Worm (Caenorhabditis elegans) whole organism, L4 larva: ENCODE data around the gene egrh-3.

Experiments
- F10B5.3 ChIP-seq: sonication (generic microtip); optimal IDR thresholded peaks from 2 replicates; lab custom pipeline; 2016; ENCODE audit warnings: mild to moderate bottlenecking, missing genetic modification characterization, missing compliant biosample characterization
- F26F4.8 ChIP-seq: fragments of 200-800 bp; sonication (Bioruptor generic); conservative IDR thresholded peaks from 2 replicates; pipeline ENCODE4 v1.3.6; 2022; ENCODE audit warnings: missing genetic modification characterization, missing compliant biosample characterization
- F44E2.7 ChIP-seq: fragments of 200-800 bp; sonication (Bioruptor generic); IDR thresholded peaks from 2 replicates; pipeline ENCODE4 v2.1.2; 2022; ENCODE audit warnings: missing genetic modification characterization, missing compliant biosample characterization
- T20F7.1 ChIP-seq: fragments of 200-800 bp; sonication (Bioruptor generic); optimal IDR thresholded peaks from 2 replicates; lab custom pipeline; 2018; ENCODE audit warnings: mild to moderate bottlenecking, missing genetic modification characterization, missing compliant biosample characterization
- T26A8.4 ChIP-seq: fragments of 200-800 bp; sonication (Bioruptor generic); IDR thresholded peaks from 2 replicates; pipeline ENCODE4 v1.3.6; 2022; ENCODE audit warnings: missing genetic modification characterization, missing compliant biosample characterization
- Y48G9A.11 ChIP-seq: fragments of 200-800 bp; sonication (Bioruptor generic); IDR thresholded peaks from 2 replicates; pipeline ENCODE4 v1.3.6; 2022; ENCODE audit warnings: missing genetic modification reagents, missing genetic modification characterization, missing compliant biosample characterization
- ZK337.2 ChIP-seq: fragments of 200-800 bp; sonication (Bioruptor generic); IDR thresholded peaks from 2 replicates; pipeline ENCODE4 v1.3.6; 2022; ENCODE audit warnings: missing genetic modification reagents, missing genetic modification characterization, missing compliant biosample characterization
- aha-1 ChIP-seq: fragments of 150-350 bp; peaks from one replicate; lab custom pipeline; 2014; ENCODE audit warnings: missing biosample characterization, missing genetic modification characterization
- attf-4 ChIP-seq: sonication (generic microtip); optimal IDR thresholded peaks from 3 replicates; lab custom pipeline; 2017; ENCODE audit warnings: missing biosample characterization, missing genetic modification characterization
- ceh-20 ChIP-seq: fragments of 200-800 bp; sonication (Bioruptor generic); IDR thresholded peaks from 2 replicates; pipeline ENCODE4 v1.3.6; 2022; ENCODE audit warnings: missing genetic modification reagents, missing genetic modification characterization, missing compliant biosample characterization
- ceh-32 ChIP-seq: sonication (generic microtip); optimal IDR thresholded peaks from 2 replicates; lab custom pipeline; 2016; ENCODE audit warnings: mild to moderate bottlenecking, missing genetic modification characterization, missing compliant biosample characterization; ENCODE audit not compliant: poor library complexity
- ceh-82 ChIP-seq: sonication (generic microtip); optimal IDR thresholded peaks from 2 replicates; lab custom pipeline; 2017; ENCODE audit warnings: missing biosample characterization, missing genetic modification characterization
- cey-2 ChIP-seq: sonication (generic microtip); optimal IDR thresholded peaks from 3 replicates; lab custom pipeline; 2017; ENCODE audit warnings: missing genetic modification characterization, mild to moderate bottlenecking, missing compliant biosample characterization, antibody characterized with exemption, borderline replicate concordance; ENCODE audit not compliant: insufficient read depth
- ctbp-1 ChIP-seq: fragments of 200-800 bp; sonication (Bioruptor generic); IDR thresholded peaks from 2 replicates; pipeline ENCODE4 v1.3.6; 2022; ENCODE audit warnings: missing genetic modification reagents, missing genetic modification characterization, missing compliant biosample characterization
- daf-12 ChIP-seq: fragments of 150-350 bp; optimal IDR thresholded peaks from 2 replicates; lab custom pipeline; 2014; ENCODE audit warnings: missing biosample characterization, missing genetic modification reagents, missing genetic modification characterization
- daf-8 ChIP-seq: fragments of 200-800 bp; sonication (Bioruptor generic); IDR thresholded peaks from 2 replicates; pipeline ENCODE4 v1.3.6; 2022; ENCODE audit warnings: missing genetic modification characterization, missing compliant biosample characterization
- dmd-6 ChIP-seq: fragments of 200-800 bp; sonication (Bioruptor generic); IDR thresholded peaks from 2 replicates; pipeline ENCODE4 v1.3.6; 2022; ENCODE audit warnings: missing genetic modification reagents, missing genetic modification characterization, missing compliant biosample characterization
- dmd-8 ChIP-seq: fragments of 200-800 bp; sonication (Bioruptor generic); IDR thresholded peaks from 2 replicates; pipeline ENCODE4 v1.3.6; 2022; ENCODE audit warnings: missing genetic modification characterization, missing compliant biosample characterization
- dpl-1 ChIP-seq: fragments of 150-350 bp; optimal IDR thresholded peaks from 2 replicates; lab custom pipeline; 2014; ENCODE audit warnings: missing biosample characterization, missing genetic modification reagents, missing genetic modification characterization
- duxl-1 ChIP-seq: sonication (generic microtip); optimal IDR thresholded peaks from 2 replicates; lab custom pipeline; 2016; ENCODE audit warnings: mild to moderate bottlenecking, missing genetic modification characterization, moderate library complexity, missing compliant biosample characterization; ENCODE audit not compliant: poor library complexity
- egl-27 ChIP-seq: sonication (generic microtip); optimal IDR thresholded peaks from 3 replicates; lab custom pipeline; 2017; ENCODE audit warnings: missing biosample characterization, missing genetic modification reagents, missing genetic modification characterization
- egl-43 ChIP-seq: fragments of 200-800 bp; sonication (Bioruptor generic); IDR thresholded peaks from 2 replicates; pipeline ENCODE4 v1.3.6; 2022; ENCODE audit warnings: missing genetic modification reagents, missing genetic modification characterization, missing compliant biosample characterization
- gei-8 ChIP-seq: fragments of 200-800 bp; sonication (Bioruptor generic); optimal IDR thresholded peaks from 2 replicates; lab custom pipeline; 2018; ENCODE audit warnings: mild to moderate bottlenecking, missing genetic modification characterization, missing compliant biosample characterization
- hmg-1.1 ChIP-seq: fragments of 200-800 bp; sonication (Bioruptor generic); IDR thresholded peaks from 2 replicates; pipeline ENCODE4 v1.3.6; 2022; ENCODE audit warnings: missing genetic modification reagents, missing genetic modification characterization, missing compliant biosample characterization
- jun-1 ChIP-seq: fragments of 150-350 bp; optimal IDR thresholded peaks from 2 replicates; lab custom pipeline; 2014; ENCODE audit warnings: missing biosample characterization, missing genetic modification reagents, missing genetic modification characterization
- lin-13 ChIP-seq: fragments of 150-350 bp; optimal IDR thresholded peaks from 2 replicates; lab custom pipeline; 2014; ENCODE audit warnings: missing biosample characterization, missing genetic modification reagents, missing genetic modification characterization
- lin-15B ChIP-seq: fragments of 150-350 bp; sonication (generic microtip); optimal IDR thresholded peaks from 3 replicates; lab custom pipeline; 2014; ENCODE audit warnings: missing biosample characterization, missing genetic modification characterization
- lin-29 ChIP-seq: fragments of 200-800 bp; sonication (Bioruptor generic); IDR thresholded peaks from 2 replicates; pipeline ENCODE4 v1.3.6; 2022; ENCODE audit warnings: missing genetic modification reagents, missing genetic modification characterization, missing compliant biosample characterization
- lin-39 ChIP-seq: fragments of 150-350 bp; optimal IDR thresholded peaks from 2 replicates; lab custom pipeline; 2014; ENCODE audit warnings: missing biosample characterization, missing genetic modification reagents, missing genetic modification characterization
- madf-5 ChIP-seq, 2 experiments: fragments of 200-800 bp; sonication (Bioruptor generic); IDR thresholded peaks; 2 replicates each; pipeline ENCODE4 v1.3.6; 2022; ENCODE audit warnings: missing compliant biosample characterization in 2 of 2, missing genetic modification characterization in 2 of 2
- madf-9 ChIP-seq: fragments of 200-800 bp; sonication (Bioruptor generic); conservative IDR thresholded peaks from 2 replicates; pipeline ENCODE4 v1.3.6; 2022; ENCODE audit warnings: missing genetic modification reagents, missing genetic modification characterization, missing compliant biosample characterization
- mdt-29 ChIP-seq: fragments of 200-800 bp; sonication (Bioruptor generic); IDR thresholded peaks from 2 replicates; pipeline ENCODE4 v1.3.6; 2022; ENCODE audit warnings: missing genetic modification reagents, missing genetic modification characterization, missing compliant biosample characterization
- mep-1 ChIP-seq: fragments of 150-350 bp; sonication (generic microtip); optimal IDR thresholded peaks from 3 replicates; lab custom pipeline; 2014; ENCODE audit warnings: missing biosample characterization, missing genetic modification characterization
- mes-2 ChIP-seq: sonication (generic microtip); optimal IDR thresholded peaks from 2 replicates; lab custom pipeline; 2016; ENCODE audit warnings: missing genotype, mild to moderate bottlenecking, missing genetic modification characterization, missing compliant biosample characterization; ENCODE audit not compliant: poor library complexity, severe bottlenecking
- mxl-2 ChIP-seq: fragments of 200-800 bp; sonication (Bioruptor generic); conservative IDR thresholded peaks from 2 replicates; pipeline ENCODE4 v1.3.6; 2022; ENCODE audit warnings: missing genetic modification reagents, missing genetic modification characterization, missing compliant biosample characterization
- nhr-10 ChIP-seq: fragments of 150-350 bp; optimal IDR thresholded peaks from 2 replicates; lab custom pipeline; 2014; ENCODE audit warnings: missing biosample characterization, missing genetic modification characterization
- nhr-111 ChIP-seq: fragments of 200-800 bp; sonication (Bioruptor generic); optimal IDR thresholded peaks from 2 replicates; lab custom pipeline; 2018; ENCODE audit warnings: mild to moderate bottlenecking, missing genetic modification characterization, missing compliant biosample characterization
- nhr-42 ChIP-seq: fragments of 200-800 bp; sonication (Bioruptor generic); IDR thresholded peaks from 2 replicates; pipeline ENCODE4 v1.3.6; 2022; ENCODE audit warnings: missing genetic modification characterization, missing compliant biosample characterization
- nhr-76 ChIP-seq: fragments of 150-350 bp; optimal IDR thresholded peaks from 2 replicates; lab custom pipeline; 2014; ENCODE audit warnings: missing biosample characterization, missing genetic modification characterization
- pha-4 ChIP-seq, 2 experiments: fragments of 150-350 bp in 1 of 2; fragments of 200-800 bp in 1 of 2; sonication (Bioruptor generic) in 1 of 2; IDR thresholded peaks in 1 of 2; optimal IDR thresholded peaks in 1 of 2; 2 replicates each; pipeline versions ENCODE4 v1.3.6 to Lab custom; 2014 to 2022; ENCODE audit warnings: missing genetic modification characterization in 2 of 2, missing genetic modification reagents in 2 of 2, missing biosample characterization in 1 of 2, missing compliant biosample characterization in 1 of 2
- pqm-1 ChIP-seq: sonication (generic microtip); optimal IDR thresholded peaks from 2 replicates; lab custom pipeline; 2017; ENCODE audit warnings: missing biosample characterization, missing genetic modification characterization
- saeg-2 ChIP-seq: fragments of 200-800 bp; sonication (Bioruptor generic); IDR thresholded peaks from 2 replicates; pipeline ENCODE4 v1.3.6; 2022; ENCODE audit warnings: missing genetic modification reagents, missing genetic modification characterization, missing compliant biosample characterization
- skn-1 ChIP-seq: fragments of 150-350 bp; optimal IDR thresholded peaks from 2 replicates; lab custom pipeline; 2014; ENCODE audit warnings: missing biosample characterization, missing genetic modification characterization
- snpc-4 ChIP-seq: fragments of 150-350 bp; optimal IDR thresholded peaks from 2 replicates; lab custom pipeline; 2014; ENCODE audit warnings: missing biosample characterization, missing genetic modification characterization
- spr-1 ChIP-seq: sonication (generic microtip); optimal IDR thresholded peaks from 2 replicates; lab custom pipeline; 2016; ENCODE audit warnings: mild to moderate bottlenecking, missing genetic modification characterization, missing compliant biosample characterization
- spr-3 ChIP-seq: fragments of 200-800 bp; sonication (Bioruptor generic); optimal IDR thresholded peaks from 2 replicates; lab custom pipeline; 2018; ENCODE audit warnings: mild to moderate bottlenecking, missing genetic modification characterization, missing compliant biosample characterization
- unc-130 ChIP-seq: sonication (generic microtip); optimal IDR thresholded peaks from 2 replicates; lab custom pipeline; 2016; ENCODE audit warnings: missing genetic modification reagents, missing genetic modification characterization, missing compliant biosample characterization
- unc-39 ChIP-seq: sonication (generic microtip); optimal IDR thresholded peaks from 2 replicates; lab custom pipeline; 2017; ENCODE audit warnings: missing biosample characterization, missing genetic modification characterization
- vab-7 ChIP-seq: fragments of 200-800 bp; sonication (Bioruptor generic); IDR thresholded peaks from 2 replicates; pipeline ENCODE4 v1.3.6; 2022; ENCODE audit warnings: missing genetic modification reagents, missing genetic modification characterization, missing compliant biosample characterization
- ztf-7 ChIP-seq: fragments of 150-350 bp; optimal IDR thresholded peaks from 2 replicates; lab custom pipeline; 2014; ENCODE audit warnings: missing biosample characterization, missing genetic modification characterization

The egrh-3 gene

DNA sequence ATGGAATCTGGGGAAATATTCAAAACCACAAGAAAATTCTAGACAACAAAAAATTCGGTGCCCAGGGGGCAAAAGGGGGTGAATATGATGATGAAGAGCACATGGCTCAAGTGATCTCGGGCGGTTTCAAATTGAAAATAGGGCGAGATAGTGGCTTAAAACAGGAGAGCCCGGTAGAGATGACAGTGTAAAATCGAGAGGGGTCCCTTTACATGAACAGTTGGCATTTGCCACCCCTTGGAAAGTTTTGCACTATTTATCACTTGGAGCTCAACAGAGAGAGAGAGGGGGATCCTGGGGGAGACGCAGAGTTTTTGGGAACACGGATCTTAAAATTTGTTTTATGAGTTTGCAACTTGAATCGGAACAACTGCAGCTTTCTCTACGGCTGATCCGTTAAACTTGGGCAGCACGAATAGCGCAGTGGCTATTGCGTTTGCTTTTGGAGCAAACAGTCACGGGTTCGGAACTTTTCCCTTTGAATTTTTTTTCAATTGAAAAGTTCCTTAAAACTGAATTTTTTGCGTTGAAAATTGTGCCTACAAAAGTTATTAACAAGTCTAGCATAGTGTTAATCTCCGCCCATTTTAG, 23.1 kb downstream of the egrh-3 start (continued):
- TF ChIP-seq nhr-42 (GFP tag; lab: Robert Waterston, UW) (0 out of 2 replicates have a peak, but pooled peaks have one; percentile 16), unc-130 (GFP tag; lab: Kevin White, UChicago) (no peak), pha-4 (GFP tag; IDR thresholded peaks at IDR 0.05; lab: Robert Waterston, UW) (peak; percentile 68; the same call in 1 of the 2 replicates), pha-4 (tag; optimal IDR thresholded peaks at IDR 0.05; lab: Kevin White, UChicago) (no peak), egl-27 (tag; lab: Kevin White, UChicago) (no peak), aha-1 (no peak), egl-43 (GFP tag; lab: Robert Waterston, UW) (peak; percentile 82), T26A8.4 (GFP tag; lab: Robert Waterston, UW) (no peak), dmd-6 (GFP tag; lab: Robert Waterston, UW) (0 out of 2 replicates have a peak, but pooled peaks have one; percentile 8), spr-1 (tag; lab: Kevin White, UChicago) (no peak), cey-2 (tag; lab: Kevin White, UChicago) (no peak), jun-1 (tag; lab: Kevin White, UChicago) (no peak), T20F7.1 (no peak), dpl-1 (no peak), ctbp-1 (GFP tag; lab: Robert Waterston, UW) (no peak), spr-3 (GFP tag; lab: Kevin White, UChicago) (peak; percentile 29), mdt-29 (no peak), lin-13 (no peak), attf-4 (tag; lab: Kevin White, UChicago) (no peak), ceh-82 (tag; lab: Kevin White, UChicago) (no peak), nhr-10 (no peak), pqm-1 (tag; lab: Kevin White, UChicago) (no peak), vab-7 (GFP tag; lab: Robert Waterston, UW) (peak; percentile 69), skn-1 (tag; lab: Kevin White, UChicago) (no peak), duxl-1 (tag; lab: Kevin White, UChicago) (peak; percentile 34), dmd-8 (GFP tag; lab: Robert Waterston, UW) (peak; percentile 92), F26F4.8 (GFP tag; lab: Robert Waterston, UW) (peak; percentile 74; the same call in 1 of the 2 replicates), mxl-2 (no peak), unc-39 (no peak), lin-39 (tag; lab: Kevin White, UChicago) (no peak), ceh-32 (no peak), nhr-76 (tag; lab: Kevin White, UChicago) (no peak), madf-9 (GFP tag; lab: Robert Waterston, UW) (no peak), hmg-1.1 (GFP tag; lab: Robert Waterston, UW) (0 out of 2 replicates have a peak, but pooled peaks have one; percentile 11), gei-8 (GFP tag; lab: Kevin White, UChicago) (peak; percentile 52), ZK337.2 (GFP tag; lab: Robert Waterston, UW) (no peak), mep-1 (tag; lab: Kevin White, UChicago) (no peak), Y48G9A.11 (GFP tag; lab: Robert Waterston, UW) (peak; percentile 72), mes-2 (tag; lab: Kevin White, UChicago) (peak; percentile 58), daf-8 (GFP tag; lab: Robert Waterston, UW) (no peak), ztf-7 (tag; lab: Kevin White, UChicago) (no peak), lin-29 (GFP tag; lab: Robert Waterston, UW) (peak; percentile 59; the same call in 1 of the 2 replicates), madf-5 (GFP tag; IDR thresholded peaks at IDR 0.05; lab: Robert Waterston, UW) (no peak), nhr-111 (peak; percentile 31), daf-12 (tag; lab: Kevin White, UChicago) (no peak), saeg-2 (GFP tag; lab: Robert Waterston, UW) (no peak), ceh-20 (GFP tag; lab: Robert Waterston, UW) (0 out of 2 replicates have a peak, but pooled peaks have one; percentile 15), F10B5.3 (tag; lab: Kevin White, UChicago) (no peak), F44E2.7 (GFP tag; lab: Robert Waterston, UW) (0 out of 2 replicates have a peak, but pooled peaks have one; percentile 77), snpc-4 (tag; lab: Kevin White, UChicago) (no peak), lin-15B (no peak)
